Worm (Caenorhabditis elegans): ENCODE measurements around the gene T03G6.7.
A peak's percentile ranks its signal among the peaks of the same experiment; 100 is the strongest.

T03G6.7 gene

ce11 chrX:2632869-2633268, 39.0 kb downstream of the T03G6.7 start:
- TF ChIP-seq egrh-3 (GFP tag; IDR thresholded peaks at IDR 0.05) (no peak), snpc-1.3 (tag; optimal IDR thresholded peaks at IDR 0.05; ENCODE audit: insufficient read depth) (no peak), snpc-4 (GFP tag; optimal IDR thresholded peaks at IDR 0.05) (no peak), snpc-4 (tag; optimal IDR thresholded peaks at IDR 0.05) (peak in 2 of 4 experiments; percentile 64 to 73), tbx-9 (tag; optimal IDR thresholded peaks at IDR 0.05; ENCODE audit: borderline replicate concordance) (no peak), snpc-3.4 (tag; optimal IDR thresholded peaks at IDR 0.05) (no peak), nhr-90 (tag; optimal IDR thresholded peaks at IDR 0.05) (no peak), K12H6.12 (tag; optimal IDR thresholded peaks at IDR 0.05) (no peak), lin-26 (GFP tag; IDR thresholded peaks at IDR 0.05) (0 out of 2 replicates have a peak, but pooled peaks have one; percentile 22), ceh-40 (GFP tag; IDR thresholded peaks at IDR 0.05) (no peak)

DNA sequence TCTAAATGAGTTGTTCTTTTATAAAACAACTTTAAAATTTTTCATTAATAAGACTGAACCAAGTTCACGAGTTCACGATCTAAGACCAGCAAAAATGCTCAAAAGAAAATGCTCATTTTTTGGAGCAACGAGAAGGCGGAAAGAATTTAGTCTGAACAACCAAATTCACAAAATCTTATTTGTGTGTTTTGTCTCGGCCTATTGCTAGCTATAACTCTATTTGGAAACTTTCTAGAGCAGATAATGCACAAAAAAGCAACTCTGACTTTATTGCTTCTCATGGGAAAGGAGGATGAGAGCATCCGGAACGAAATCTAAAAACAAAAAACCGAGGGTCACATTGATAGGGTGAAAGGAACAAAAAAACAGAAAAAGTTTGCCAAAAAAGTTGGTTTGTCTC, 46.7 kb downstream of the T03G6.7 start:
- TF ChIP-seq him-1 (tag; optimal IDR thresholded peaks at IDR 0.05) (no peak), lin-26 (GFP tag; IDR thresholded peaks at IDR 0.05) (no peak), madf-10 (tag; optimal IDR thresholded peaks at IDR 0.05) (no peak), mxl-1 (tag; optimal IDR thresholded peaks at IDR 0.05) (no peak), rec-8 (tag; optimal IDR thresholded peaks at IDR 0.05) (no peak), ztf-22 (GFP tag; optimal IDR thresholded peaks at IDR 0.05) (no peak), nhr-27 (tag; optimal IDR thresholded peaks at IDR 0.05) (no peak), F37B4.10 (GFP tag; IDR thresholded peaks at IDR 0.05) (no peak)

ce11 chrX:2641094-2641493, 47.3 kb downstream of the T03G6.7 start:
- no peak for TF ChIP-seq cebp-1 (GFP tag; IDR thresholded peaks at IDR 0.05)
- TF ChIP-seq cebp-1 (tag; optimal IDR thresholded peaks at IDR 0.05), result peak; percentile 62
- TF ChIP-seq nfya-2 (GFP tag; IDR thresholded peaks at IDR 0.05), result no peak

Data from whole organism, young adult.